Worm (Caenorhabditis elegans): ENCODE measurements around the gene col-183.

- TF ChIP-seq ama-1 (optimal IDR thresholded peaks at IDR 0.05), result no peak
- no peak for TF ChIP-seq sea-1 (GFP tag; conservative IDR thresholded peaks at IDR 0.05)
- TF ChIP-seq flt-1 (GFP tag; IDR thresholded peaks at IDR 0.05), result no peak
- no peak for TF ChIP-seq ets-7 (tag; optimal IDR thresholded peaks at IDR 0.05)
- no peak for TF ChIP-seq tra-4 (tag; optimal IDR thresholded peaks at IDR 0.05)
- no peak for TF ChIP-seq scrt-1 (GFP tag; IDR thresholded peaks at IDR 0.05)
- TF ChIP-seq F13C5.2 (tag; optimal IDR thresholded peaks at IDR 0.05), result no peak
- TF ChIP-seq hmbx-1 (tag; optimal IDR thresholded peaks at IDR 0.05), result no peak
Observed at ce11 chrX:13443283-13443682, 24.3 kb downstream of the col-183 start.

All from whole organism, early embryonic.